Fruit fly (Drosophila melanogaster): ENCODE data around the gene Abcd3.

DNA sequence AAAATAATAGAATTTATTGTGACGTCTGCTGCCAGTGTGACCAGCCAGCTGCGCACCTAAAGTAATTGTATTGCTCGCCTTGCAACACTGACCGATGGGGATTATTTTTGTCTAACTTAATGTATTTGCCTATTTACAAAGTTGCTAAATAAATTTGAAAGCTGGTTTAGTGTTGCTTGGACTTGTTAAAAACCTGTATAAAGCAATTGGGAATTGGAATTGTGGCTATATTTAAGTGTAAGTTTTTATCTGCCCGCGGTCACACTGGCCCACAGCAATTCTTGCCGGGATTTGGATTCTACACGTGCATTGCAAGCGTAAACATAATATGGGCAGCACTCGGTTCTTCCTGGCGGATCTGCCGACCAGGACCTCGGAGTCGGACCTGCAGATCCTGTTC lies 46.5 kb upstream of the Abcd3 start, which contains the start of the genes CG14230 and CG14232:
- TF ChIP-seq br (GFP tag; optimal IDR thresholded peaks at IDR 0.05) (no peak), usp (GFP tag; optimal IDR thresholded peaks at IDR 0.05) (no peak), Rel (GFP tag; optimal IDR thresholded peaks at IDR 0.05) (no peak), Rel (tag; optimal IDR thresholded peaks at IDR 0.05) (peak; percentile 81), h (GFP tag; optimal IDR thresholded peaks at IDR 0.05) (no peak), lola (GFP tag; optimal IDR thresholded peaks at IDR 0.05) (no peak), jim (GFP tag; optimal IDR thresholded peaks at IDR 0.05) (no peak), GATAd (GFP tag; optimal IDR thresholded peaks at IDR 0.05) (no peak), Hr78 (GFP tag; optimal IDR thresholded peaks at IDR 0.05) (no peak), rgr (GFP tag; optimal IDR thresholded peaks at IDR 0.05) (peak; percentile 23), CrebA (GFP tag; optimal IDR thresholded peaks at IDR 0.05; ENCODE audit: borderline replicate concordance) (no peak)
